Worm (Caenorhabditis elegans): ENCODE measurements around the gene lbp-7.

Gene lbp-7

ce11 chrV:13906166-13906565, 26.8 kb downstream of the lbp-7 start, which contains the start of gene stdh-1:
Gene stdh-1, plus strand, starts transcription at chrV:13906492.
- peak; percentile 86 for TF ChIP-seq unc-42 (tag; optimal IDR thresholded peaks at IDR 0.05)
- no peak for TF ChIP-seq pag-3 (tag; optimal IDR thresholded peaks at IDR 0.05; ENCODE audit: borderline replicate concordance)

- TF ChIP-seq fax-1 (tag; optimal IDR thresholded peaks at IDR 0.05) (no peak), hlh-13 (GFP tag; optimal IDR thresholded peaks at IDR 0.05) (no peak), ceh-6 (GFP tag; optimal IDR thresholded peaks at IDR 0.05) (no peak)
Observed at ce11 chrV:13907557-13908104, 28.3 kb downstream of the lbp-7 start.

- TF ChIP-seq che-1 (tag; optimal IDR thresholded peaks at IDR 0.05) (no peak), pha-2 (tag; optimal IDR thresholded peaks at IDR 0.05) (no peak), sdc-2 (tag; optimal IDR thresholded peaks at IDR 0.05) (no peak), ttx-3 (tag; optimal IDR thresholded peaks at IDR 0.05) (no peak), ets-4 (tag; optimal IDR thresholded peaks at IDR 0.05) (no peak), hlh-13 (GFP tag; optimal IDR thresholded peaks at IDR 0.05) (no peak), pat-9 (tag; optimal IDR thresholded peaks at IDR 0.05) (no peak), tbx-7 (tag; optimal IDR thresholded peaks at IDR 0.05) (no peak), ama-1 (optimal IDR thresholded peaks at IDR 0.05) (no peak), zip-5 (tag; optimal IDR thresholded peaks at IDR 0.05) (no peak), Y22D7AL.16 (tag; optimal IDR thresholded peaks at IDR 0.05) (no peak), ceh-6 (GFP tag; optimal IDR thresholded peaks at IDR 0.05) (no peak), lin-11 (tag; optimal IDR thresholded peaks at IDR 0.05) (no peak), fkh-10 (GFP tag; optimal IDR thresholded peaks at IDR 0.05) (no peak), lim-6 (tag; optimal IDR thresholded peaks at IDR 0.05) (no peak), elt-2 (tag; optimal IDR thresholded peaks at IDR 0.05) (no peak), hlh-8 (tag; optimal IDR thresholded peaks at IDR 0.05) (no peak), ceh-9 (tag; optimal IDR thresholded peaks at IDR 0.05) (no peak), ceh-31 (tag; optimal IDR thresholded peaks at IDR 0.05) (no peak)
Observed at ce11 chrV:13908120-13908915, 29.0 kb downstream of the lbp-7 start.

- TF ChIP-seq ceh-14 (tag; optimal IDR thresholded peaks at IDR 0.05) (no peak), T23F11.4 (GFP tag; optimal IDR thresholded peaks at IDR 0.05) (no peak)
Observed at ce11 chrV:13908916-13909176, 29.5 kb downstream of the lbp-7 start, which contains the start of gene C06B3.6. Gene C06B3.6, minus strand, starts transcription at chrV:13908967.

- TF ChIP-seq hlh-30 (tag; optimal IDR thresholded peaks at IDR 0.05; ENCODE audit: insufficient read depth), result peak; percentile 34
- no peak for TF ChIP-seq sdc-2 (tag; optimal IDR thresholded peaks at IDR 0.05)
- TF ChIP-seq unc-86 (tag; optimal IDR thresholded peaks at IDR 0.05), result no peak
Observed at ce11 chrV:13909400-13909799, 30.0 kb downstream of the lbp-7 start, which contains the start of gene C06B3.7. Gene C06B3.7, plus strand, starts transcription at chrV:13909686.

ce11 chrV:13915390-13915789, 36.0 kb downstream of the lbp-7 start, which contains the start of gene gcy-32:
Gene gcy-32, minus strand, starts transcription at chrV:13915490.
- no peak for TF ChIP-seq elt-4 (tag; optimal IDR thresholded peaks at IDR 0.05)
- TF ChIP-seq ref-2 (tag; optimal IDR thresholded peaks at IDR 0.05), result no peak
- TF ChIP-seq fax-1 (tag; optimal IDR thresholded peaks at IDR 0.05), result no peak
- TF ChIP-seq ceh-45 (GFP tag; IDR thresholded peaks at IDR 0.05), result no peak

- TF ChIP-seq ceh-34 (tag; optimal IDR thresholded peaks at IDR 0.05) (no peak), hlh-13 (GFP tag; optimal IDR thresholded peaks at IDR 0.05) (no peak), nhr-232 (tag; optimal IDR thresholded peaks at IDR 0.05) (no peak), dmd-4 (tag; optimal IDR thresholded peaks at IDR 0.05; ENCODE audit: borderline replicate concordance) (no peak), tbx-2 (tag; optimal IDR thresholded peaks at IDR 0.05) (no peak), ceh-2 (tag; optimal IDR thresholded peaks at IDR 0.05) (no peak), pat-9 (tag; optimal IDR thresholded peaks at IDR 0.05) (no peak), eyg-1 (tag; optimal IDR thresholded peaks at IDR 0.05) (no peak), lin-11 (tag; optimal IDR thresholded peaks at IDR 0.05) (no peak), sdc-2 (tag; optimal IDR thresholded peaks at IDR 0.05) (no peak), ceh-31 (tag; optimal IDR thresholded peaks at IDR 0.05) (no peak), ceh-14 (tag; optimal IDR thresholded peaks at IDR 0.05) (no peak), sox-4 (tag; optimal IDR thresholded peaks at IDR 0.05) (no peak), syd-9 (tag; optimal IDR thresholded peaks at IDR 0.05) (no peak), tbx-7 (tag; optimal IDR thresholded peaks at IDR 0.05) (no peak), madf-2 (tag; optimal IDR thresholded peaks at IDR 0.05) (no peak)
Observed at ce11 chrV:13916196-13916595, 36.8 kb downstream of the lbp-7 start, which contains the start of gene str-252. Gene str-252, plus strand, starts transcription at chrV:13916496.
